Worm (Caenorhabditis elegans) whole organism, late embryonic: Measurements from ENCODE around the gene fbxa-158.

ENCODE experiments used
- F13H6.1 ChIP-seq: sonication (generic microtip); optimal IDR thresholded peaks from 2 replicates; lab custom pipeline; 2016; ENCODE audit warnings: missing genetic modification characterization, missing compliant biosample characterization
- K02D7.2 ChIP-seq: sonication (generic microtip); optimal IDR thresholded peaks from 2 replicates; lab custom pipeline; 2017; ENCODE audit warnings: mild to moderate bottlenecking, missing genetic modification characterization, missing compliant biosample characterization
- K09A11.1 ChIP-seq: sonication (generic microtip); optimal IDR thresholded peaks from 2 replicates; lab custom pipeline; 2017; ENCODE audit warnings: antibody characterized with exemption, mild to moderate bottlenecking, missing genetic modification characterization, missing compliant biosample characterization; ENCODE audit not compliant: insufficient read depth
- T23F11.4 ChIP-seq: fragments of 200-800 bp; sonication (Bioruptor generic); optimal IDR thresholded peaks from 2 replicates; lab custom pipeline; 2018; ENCODE audit warnings: mild to moderate bottlenecking, missing genetic modification characterization, missing compliant biosample characterization
- Y22D7AL.16 ChIP-seq: sonication (generic microtip); optimal IDR thresholded peaks from 2 replicates; lab custom pipeline; 2016; ENCODE audit warnings: missing genetic modification characterization, missing compliant biosample characterization
- ahr-1 ChIP-seq: sonication (generic microtip); optimal IDR thresholded peaks from 2 replicates; lab custom pipeline; 2016; ENCODE audit warnings: missing genetic modification characterization, missing compliant biosample characterization
- ama-1 ChIP-seq: fragments of 150-350 bp; optimal IDR thresholded peaks from 2 replicates; lab custom pipeline; 2014
- ceh-19 ChIP-seq: fragments of 200-800 bp; sonication (Bioruptor generic); optimal IDR thresholded peaks from 2 replicates; lab custom pipeline; 2018; ENCODE audit warnings: mild to moderate bottlenecking, missing genetic modification characterization, missing compliant biosample characterization
- ceh-22 ChIP-seq: sonication (generic microtip); optimal IDR thresholded peaks from 2 replicates; lab custom pipeline; 2017; ENCODE audit warnings: missing biosample characterization, missing genetic modification characterization
- ceh-24 ChIP-seq: sonication (generic microtip); optimal IDR thresholded peaks from 2 replicates; lab custom pipeline; 2016; ENCODE audit warnings: mild to moderate bottlenecking, missing genetic modification characterization, missing compliant biosample characterization
- ceh-30 ChIP-seq: fragments of 150-350 bp; optimal IDR thresholded peaks from 2 replicates; lab custom pipeline; 2014; ENCODE audit warnings: missing biosample characterization, missing genetic modification characterization
- ceh-34 ChIP-seq: sonication (generic microtip); optimal IDR thresholded peaks from 2 replicates; lab custom pipeline; 2016; ENCODE audit warnings: mild to moderate bottlenecking, missing genetic modification characterization, missing compliant biosample characterization
- ceh-45 ChIP-seq: fragments of 200-800 bp; sonication (Bioruptor generic); IDR thresholded peaks from 2 replicates; pipeline ENCODE4 v1.3.6; 2022; ENCODE audit warnings: missing genetic modification reagents, missing genetic modification characterization, missing compliant biosample characterization
- ceh-48 ChIP-seq: sonication (generic microtip); optimal IDR thresholded peaks from 2 replicates; lab custom pipeline; 2016; ENCODE audit warnings: missing genetic modification characterization, inconsistent platforms, missing compliant biosample characterization
- ceh-9 ChIP-seq: sonication (generic microtip); optimal IDR thresholded peaks from 2 replicates; lab custom pipeline; 2016; ENCODE audit warnings: mild to moderate bottlenecking, missing genetic modification characterization, inconsistent platforms, missing compliant biosample characterization
- dmd-4 ChIP-seq: sonication (generic microtip); optimal IDR thresholded peaks from 2 replicates; lab custom pipeline; 2016; ENCODE audit warnings: borderline replicate concordance, missing genetic modification characterization, missing compliant biosample characterization
- dve-1 ChIP-seq: sonication (generic microtip); optimal IDR thresholded peaks from 2 replicates; lab custom pipeline; 2017; ENCODE audit warnings: antibody characterized with exemption, mild to moderate bottlenecking, missing genetic modification characterization, missing compliant biosample characterization
- elt-4 ChIP-seq: sonication (generic microtip); optimal IDR thresholded peaks from 2 replicates; lab custom pipeline; 2016; ENCODE audit warnings: missing genetic modification characterization, missing compliant biosample characterization
- ets-4 ChIP-seq: sonication (generic microtip); optimal IDR thresholded peaks from 2 replicates; lab custom pipeline; 2016; ENCODE audit warnings: missing genetic modification characterization, missing compliant biosample characterization
- fkh-10 ChIP-seq: fragments of 150-350 bp; optimal IDR thresholded peaks from 2 replicates; lab custom pipeline; 2014; ENCODE audit warnings: missing biosample characterization, missing genetic modification reagents, missing genetic modification characterization
- fkh-6 ChIP-seq: sonication (generic microtip); optimal IDR thresholded peaks from 2 replicates; lab custom pipeline; 2016; ENCODE audit warnings: missing genetic modification characterization, missing compliant biosample characterization
- hlh-13 ChIP-seq: fragments of 200-800 bp; sonication (Bioruptor generic); optimal IDR thresholded peaks from 2 replicates; lab custom pipeline; 2018; ENCODE audit warnings: mild to moderate bottlenecking, missing genetic modification characterization, missing compliant biosample characterization
- hlh-15 ChIP-seq: sonication (generic microtip); optimal IDR thresholded peaks from 2 replicates; lab custom pipeline; 2016; ENCODE audit warnings: missing genetic modification characterization, missing compliant biosample characterization
- hlh-30 ChIP-seq: sonication (generic microtip); optimal IDR thresholded peaks from 2 replicates; lab custom pipeline; 2017; ENCODE audit warnings: antibody characterized with exemption, missing genetic modification characterization, missing compliant biosample characterization; ENCODE audit not compliant: insufficient read depth
- hlh-6 ChIP-seq: sonication (generic microtip); optimal IDR thresholded peaks from 2 replicates; lab custom pipeline; 2016; ENCODE audit warnings: missing genotype, missing genetic modification characterization, missing compliant biosample characterization
- hlh-8 ChIP-seq: sonication (generic microtip); optimal IDR thresholded peaks from 2 replicates; lab custom pipeline; 2016; ENCODE audit warnings: missing genotype, missing genetic modification characterization, missing compliant biosample characterization
- lim-6 ChIP-seq: sonication (generic microtip); optimal IDR thresholded peaks from 2 replicates; lab custom pipeline; 2016; ENCODE audit warnings: missing genetic modification characterization, missing compliant biosample characterization
- madf-2 ChIP-seq: sonication (generic microtip); optimal IDR thresholded peaks from 2 replicates; lab custom pipeline; 2017; ENCODE audit warnings: missing genetic modification characterization, missing compliant biosample characterization
- nhr-11 ChIP-seq: fragments of 150-350 bp; optimal IDR thresholded peaks from 2 replicates; lab custom pipeline; 2014; ENCODE audit warnings: missing biosample characterization, missing genetic modification characterization
- nhr-232 ChIP-seq: sonication (generic microtip); optimal IDR thresholded peaks from 2 replicates; lab custom pipeline; 2016; ENCODE audit warnings: missing genetic modification characterization, missing compliant biosample characterization
- npax-4 ChIP-seq: sonication (generic microtip); optimal IDR thresholded peaks from 2 replicates; lab custom pipeline; 2016; ENCODE audit warnings: missing genetic modification characterization, missing compliant biosample characterization
- odd-2 ChIP-seq: sonication (generic microtip); optimal IDR thresholded peaks from 2 replicates; lab custom pipeline; 2017; ENCODE audit warnings: antibody characterized with exemption, mild to moderate bottlenecking, missing genetic modification characterization, missing compliant biosample characterization
- pax-1 ChIP-seq: fragments of 150-350 bp; optimal IDR thresholded peaks from 2 replicates; lab custom pipeline; 2014; ENCODE audit warnings: missing biosample characterization, missing genetic modification characterization
- pha-2 ChIP-seq: sonication (generic microtip); optimal IDR thresholded peaks from 2 replicates; lab custom pipeline; 2017; ENCODE audit warnings: mild to moderate bottlenecking, missing genetic modification characterization, missing compliant biosample characterization
- pha-4 ChIP-seq: fragments of 150-350 bp; optimal IDR thresholded peaks from 2 replicates; lab custom pipeline; 2018; ENCODE audit warnings: missing biosample characterization, missing genetic modification reagents, missing genetic modification characterization
- ref-2 ChIP-seq: sonication (generic microtip); optimal IDR thresholded peaks from 2 replicates; lab custom pipeline; 2016; ENCODE audit warnings: missing genetic modification characterization, missing compliant biosample characterization
- rnt-1 ChIP-seq: sonication (generic microtip); optimal IDR thresholded peaks from 2 replicates; lab custom pipeline; 2016; ENCODE audit warnings: missing genetic modification characterization, missing compliant biosample characterization
- sdc-2 ChIP-seq: sonication (generic microtip); optimal IDR thresholded peaks from 2 replicates; lab custom pipeline; 2016; ENCODE audit warnings: missing genotype, missing genetic modification characterization, missing compliant biosample characterization
- sox-2 ChIP-seq: fragments of 200-800 bp; sonication (Bioruptor generic); IDR thresholded peaks from 2 replicates; pipeline ENCODE4 v1.3.6; 2022; ENCODE audit warnings: missing genetic modification reagents, missing genetic modification characterization, missing compliant biosample characterization
- tbx-7 ChIP-seq: sonication (generic microtip); optimal IDR thresholded peaks from 2 replicates; lab custom pipeline; 2016; ENCODE audit warnings: missing genotype, missing genetic modification characterization, missing compliant biosample characterization
- ttx-3 ChIP-seq: sonication (generic microtip); optimal IDR thresholded peaks from 2 replicates; lab custom pipeline; 2016; ENCODE audit warnings: missing genetic modification reagents, missing genetic modification characterization, missing compliant biosample characterization
- unc-3 ChIP-seq, 2 experiments: fragments of 200-800 bp in 1 of 2; sonication (Bioruptor generic) in 1 of 2; sonication (generic microtip) in 1 of 2; conservative IDR thresholded peaks in 1 of 2; optimal IDR thresholded peaks in 1 of 2; 2 replicates each; pipeline versions ENCODE4 v1.3.6 to Lab custom; 2016 to 2022; ENCODE audit warnings: missing compliant biosample characterization in 2 of 2, missing genetic modification characterization in 2 of 2, missing genetic modification reagents in 1 of 2
- unc-42 ChIP-seq: sonication (generic microtip); optimal IDR thresholded peaks from 2 replicates; lab custom pipeline; 2016; ENCODE audit warnings: missing genotype, missing genetic modification characterization, missing compliant biosample characterization
- unc-55 ChIP-seq: sonication (generic microtip); optimal IDR thresholded peaks from 2 replicates; lab custom pipeline; 2017; ENCODE audit warnings: missing biosample characterization, missing genetic modification reagents, missing genetic modification characterization
- zip-5 ChIP-seq: sonication (generic microtip); optimal IDR thresholded peaks from 2 replicates; lab custom pipeline; 2016; ENCODE audit warnings: missing genetic modification characterization, missing compliant biosample characterization
- ztf-16 ChIP-seq: sonication (generic microtip); optimal IDR thresholded peaks from 2 replicates; lab custom pipeline; 2017; ENCODE audit warnings: missing genetic modification characterization, missing compliant biosample characterization

fbxa-158 gene

ce11 chrII:1621180-1621579 is at the start of gene fbxa-158:
Gene fbxa-158 (minus strand): TSS chrII:1621280.
- TF ChIP-seq fkh-10 (GFP tag; lab: Kevin White, UChicago) (no peak), dve-1 (tag; lab: Kevin White, UChicago) (no peak), sdc-2 (tag; lab: Kevin White, UChicago) (no peak), sox-2 (GFP tag; lab: Robert Waterston, UW) (no peak), elt-4 (no peak), ceh-48 (tag; lab: Kevin White, UChicago) (no peak), ceh-30 (tag; lab: Kevin White, UChicago) (no peak), pha-4 (tag; lab: Kevin White, UChicago) (no peak), ceh-45 (no peak), hlh-8 (tag; lab: Kevin White, UChicago) (no peak)
- TF ChIP-seq, all 69 proteins: peak for 0

- TF ChIP-seq ahr-1 (tag; lab: Kevin White, UChicago), result no peak
- no peak for TF ChIP-seq nhr-232 (tag; lab: Kevin White, UChicago)
- no peak for TF ChIP-seq pax-1
- TF ChIP-seq unc-42, result no peak
- no peak for TF ChIP-seq dmd-4 (tag; lab: Kevin White, UChicago)
- no peak for TF ChIP-seq ref-2 (tag; lab: Kevin White, UChicago)
- no peak for TF ChIP-seq ttx-3 (tag; lab: Kevin White, UChicago)
- TF ChIP-seq pha-2 (tag; lab: Kevin White, UChicago), result no peak
- no peak for TF ChIP-seq sox-2 (GFP tag; lab: Robert Waterston, UW)
- TF ChIP-seq ceh-19, result no peak
- TF ChIP-seq unc-55 (GFP tag; lab: Kevin White, UChicago), result no peak
Measured at ce11 chrII:1670260-1670879, 49.3 kb upstream of the fbxa-158 start, which contains the start of gene nhx-6. Gene nhx-6 (plus strand): TSS chrII:1670829.

- TF ChIP-seq nhr-11 (tag; lab: Kevin White, UChicago) (no peak), lim-6 (no peak), K02D7.2 (no peak), hlh-13 (GFP tag; lab: Kevin White, UChicago) (no peak), pha-4 (tag; lab: Kevin White, UChicago) (no peak), sdc-2 (tag; lab: Kevin White, UChicago) (no peak), ceh-9 (no peak), odd-2 (tag; lab: Kevin White, UChicago) (no peak), rnt-1 (tag; lab: Kevin White, UChicago) (no peak), unc-3 (GFP tag; conservative IDR thresholded peaks at IDR 0.05; lab: Robert Waterston, UW) (no peak), unc-3 (tag; optimal IDR thresholded peaks at IDR 0.05; lab: Kevin White, UChicago) (no peak), hlh-15 (no peak), ama-1 (lab: Kevin White, UChicago) (no peak), ceh-30 (tag; lab: Kevin White, UChicago) (no peak), ceh-34 (tag; lab: Kevin White, UChicago) (no peak), T23F11.4 (GFP tag; lab: Kevin White, UChicago) (no peak), ahr-1 (tag; lab: Kevin White, UChicago) (no peak), K09A11.1 (tag; lab: Kevin White, UChicago) (no peak), fkh-10 (GFP tag; lab: Kevin White, UChicago) (no peak), hlh-6 (tag; lab: Kevin White, UChicago) (no peak), madf-2 (tag; lab: Kevin White, UChicago) (no peak)
Measured at ce11 chrII:1668913-1669312, 47.8 kb upstream of the fbxa-158 start, which contains the start of gene srw-97. Gene srw-97 (minus strand): TSS chrII:1669013.

DNA sequence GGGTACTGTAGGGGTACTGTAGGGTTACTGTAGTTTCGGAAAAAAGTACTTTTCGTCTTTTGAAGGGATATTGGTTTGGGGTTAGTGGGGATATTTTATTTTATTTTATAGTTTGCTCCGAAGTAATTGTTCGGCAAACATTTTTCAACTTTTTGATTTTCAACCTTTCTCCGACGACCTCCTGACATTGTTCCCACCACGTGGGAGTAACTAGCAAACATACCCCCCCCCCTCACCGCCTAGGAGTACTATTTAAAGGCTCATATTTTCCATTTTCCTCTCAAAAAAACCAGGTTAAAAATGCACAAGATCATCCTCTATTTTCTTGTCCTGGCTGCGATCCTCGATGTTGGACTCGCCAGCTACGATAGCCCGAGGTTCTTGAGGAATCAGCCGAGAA is 44.9 kb upstream of the fbxa-158 start, which contains the start of gene srlf-29:
srlf-29 (plus strand) TSS at position 301 of the 400 bp plus-strand sequence.
- TF ChIP-seq F13H6.1 (tag; lab: Kevin White, UChicago), result no peak
- no peak for TF ChIP-seq ztf-16 (tag; lab: Kevin White, UChicago)
- no peak for TF ChIP-seq Y22D7AL.16 (tag; lab: Kevin White, UChicago)
- TF ChIP-seq ceh-22 (tag; lab: Kevin White, UChicago), result no peak
- TF ChIP-seq ets-4 (tag; lab: Kevin White, UChicago), result no peak
- no peak for TF ChIP-seq tbx-7 (tag; lab: Kevin White, UChicago)
- TF ChIP-seq npax-4 (tag; lab: Kevin White, UChicago), result no peak
- no peak for TF ChIP-seq hlh-30 (tag; lab: Kevin White, UChicago)
- TF ChIP-seq ceh-24 (tag; lab: Kevin White, UChicago), result no peak
- TF ChIP-seq fkh-6 (tag; lab: Kevin White, UChicago), result no peak
- TF ChIP-seq zip-5 (tag; lab: Kevin White, UChicago), result no peak
